Fruit fly (Drosophila melanogaster): ENCODE measurements around the gene CG16758.

Gene CG16758

DNA sequence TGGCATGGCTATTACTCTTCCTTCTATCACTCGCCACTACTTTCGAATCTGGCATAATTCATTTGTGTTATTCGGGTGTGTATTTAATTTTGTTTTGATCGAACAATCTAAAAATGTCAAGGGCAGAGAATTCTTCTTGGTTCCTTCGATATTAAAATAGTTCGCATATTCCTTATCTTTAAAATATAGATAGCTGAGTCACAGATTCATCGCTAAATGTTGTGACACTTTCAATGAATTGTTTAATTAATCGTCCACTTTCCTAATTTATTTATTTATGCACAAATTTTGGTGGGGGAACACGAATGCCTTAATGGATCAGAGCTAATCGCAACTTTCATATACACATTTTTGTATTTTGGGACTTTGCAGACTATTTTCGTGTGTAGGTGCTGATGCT is 23.5 kb upstream of the CG16758 start, which contains the start of gene CG32295:
Gene CG32295, minus strand, starts transcription at position 101 of the 400 bp plus-strand sequence.
- TF ChIP-seq noc (tag; optimal IDR thresholded peaks at IDR 0.05) = no peak

DNA sequence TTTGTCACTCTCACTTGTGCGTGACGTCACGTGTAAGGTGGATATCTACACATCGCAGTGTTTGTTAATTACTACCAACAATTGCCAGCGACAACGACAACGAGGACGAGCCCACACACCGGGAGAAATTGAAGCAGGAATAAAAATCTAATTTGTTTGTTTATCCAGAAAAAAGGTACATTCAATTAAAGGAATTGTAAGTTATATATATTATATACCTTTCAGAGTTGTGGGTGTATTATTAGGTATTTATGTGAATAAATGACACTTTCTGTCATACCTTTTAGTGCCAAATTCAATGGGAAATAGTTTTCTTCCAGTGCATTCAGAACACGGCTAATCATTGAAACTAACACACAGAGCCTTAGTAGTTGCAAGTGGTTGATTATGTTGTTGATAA is 11.8 kb upstream of the CG16758 start:
- TF ChIP-seq noc (tag; optimal IDR thresholded peaks at IDR 0.05) = no peak

dm6 chr3L:2504796-2505195 is 1.4 kb upstream of the CG16758 start:
- TF ChIP-seq noc (tag; optimal IDR thresholded peaks at IDR 0.05) = no peak

dm6 chr3L:2504031-2504615 is 717 bp upstream of the CG16758 start:
- no peak for TF ChIP-seq noc (tag; optimal IDR thresholded peaks at IDR 0.05)

DNA sequence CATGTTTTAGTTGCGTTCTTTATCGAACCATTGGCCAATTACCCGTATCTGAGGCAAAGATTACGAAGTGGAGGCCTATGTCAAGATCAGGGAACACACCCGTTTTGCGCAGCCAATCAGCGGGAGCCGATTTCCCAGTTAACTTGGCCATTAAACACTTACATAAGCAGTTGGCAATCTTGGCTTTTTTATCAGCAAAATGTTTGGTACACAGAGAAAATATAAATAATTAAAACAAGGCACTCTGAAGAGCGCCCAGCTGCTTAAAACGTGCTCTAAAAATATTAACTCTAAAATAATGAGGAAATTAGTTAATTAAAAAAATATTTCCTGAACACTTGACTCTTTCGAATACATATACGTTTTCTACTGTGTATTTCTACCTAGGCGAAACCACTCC is 1.6 kb downstream of the CG16758 start:
- peak; percentile 84 for TF ChIP-seq noc (tag; optimal IDR thresholded peaks at IDR 0.05)

- TF ChIP-seq noc (tag; optimal IDR thresholded peaks at IDR 0.05) = no peak
These were observed 4.3 kb downstream of the CG16758 start for dm6 chr3L:2499077-2499476.

DNA sequence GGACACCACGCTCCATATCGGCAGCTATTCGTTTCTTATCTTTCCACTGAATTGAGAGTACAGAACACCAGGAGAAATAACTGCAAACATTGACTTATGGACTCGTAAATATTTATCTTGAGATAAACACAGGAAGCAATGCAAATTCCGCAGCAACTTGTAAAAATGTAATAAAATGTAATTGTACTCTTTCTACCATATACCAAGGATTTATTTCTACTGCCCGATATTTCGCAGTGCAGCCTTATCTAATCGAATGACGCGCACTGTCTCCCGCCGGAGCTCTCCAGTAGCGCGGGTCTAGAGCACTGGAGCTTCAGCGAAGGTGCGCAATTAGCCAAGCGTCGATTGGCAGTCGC is 9.2 kb downstream of the CG16758 start:
- peak; percentile 98 for TF ChIP-seq noc (tag; optimal IDR thresholded peaks at IDR 0.05)

- no peak for TF ChIP-seq noc (tag; optimal IDR thresholded peaks at IDR 0.05)
These were observed 9.8 kb downstream of the CG16758 start for dm6 chr3L:2493517-2494182.

dm6 chr3L:2490752-2491151 is 12.7 kb downstream of the CG16758 start:
- TF ChIP-seq noc (tag; optimal IDR thresholded peaks at IDR 0.05) = no peak

DNA sequence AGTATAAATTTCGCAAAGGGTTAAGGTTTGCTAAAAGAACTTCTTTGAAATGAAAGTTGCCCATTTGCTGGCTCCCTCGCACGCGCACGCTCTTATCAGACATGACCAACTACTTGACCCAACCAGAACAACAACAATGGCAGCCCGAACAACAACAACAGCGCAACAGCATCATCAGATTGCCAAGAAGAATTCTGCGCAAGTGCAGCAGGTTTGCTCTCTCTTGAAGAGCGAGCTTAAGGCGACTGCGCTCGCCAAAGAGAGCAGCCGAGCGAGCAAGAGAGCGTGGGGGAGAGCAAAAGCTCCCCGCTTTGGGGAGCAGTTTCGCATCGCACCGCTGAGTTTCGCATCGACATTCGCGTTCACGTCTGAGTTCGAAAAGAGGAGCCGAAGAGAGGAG is 13.6 kb downstream of the CG16758 start:
- TF ChIP-seq noc (tag; optimal IDR thresholded peaks at IDR 0.05) = no peak

dm6 chr3L:2489438-2489837 is 14.0 kb downstream of the CG16758 start:
- no peak for TF ChIP-seq noc (tag; optimal IDR thresholded peaks at IDR 0.05)

- no peak for TF ChIP-seq noc (tag; optimal IDR thresholded peaks at IDR 0.05)
These were observed 14.8 kb downstream of the CG16758 start, which contains the start of gene CG1146 for dm6 chr3L:2488634-2489033. Gene CG1146, plus strand, starts transcription at chr3L:2488804.

DNA sequence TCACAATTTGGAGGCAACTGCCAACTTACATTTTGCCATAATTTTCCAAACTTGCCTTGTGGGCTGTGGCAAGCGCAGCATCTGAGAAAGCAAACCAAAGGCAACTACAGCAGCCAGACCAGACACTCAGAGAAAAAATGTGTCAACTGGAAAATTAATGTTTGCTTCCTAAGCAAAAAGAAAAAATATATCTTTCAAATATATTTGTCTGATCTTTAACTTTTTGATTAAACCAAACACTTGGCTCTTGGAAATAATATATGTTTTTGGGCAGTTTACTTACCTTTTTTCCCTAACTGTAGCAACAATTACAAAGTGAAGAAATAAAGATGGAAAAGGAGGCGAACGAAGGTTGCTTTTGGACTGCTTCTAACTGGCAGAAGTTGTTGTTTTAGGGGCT is 16.2 kb downstream of the CG16758 start:
- no peak for TF ChIP-seq noc (tag; optimal IDR thresholded peaks at IDR 0.05)

dm6 chr3L:2486493-2486892 is 16.9 kb downstream of the CG16758 start:
- no peak for TF ChIP-seq noc (tag; optimal IDR thresholded peaks at IDR 0.05)

- no peak for TF ChIP-seq noc (tag; optimal IDR thresholded peaks at IDR 0.05)
These were observed 17.9 kb downstream of the CG16758 start for dm6 chr3L:2485331-2486115.

DNA sequence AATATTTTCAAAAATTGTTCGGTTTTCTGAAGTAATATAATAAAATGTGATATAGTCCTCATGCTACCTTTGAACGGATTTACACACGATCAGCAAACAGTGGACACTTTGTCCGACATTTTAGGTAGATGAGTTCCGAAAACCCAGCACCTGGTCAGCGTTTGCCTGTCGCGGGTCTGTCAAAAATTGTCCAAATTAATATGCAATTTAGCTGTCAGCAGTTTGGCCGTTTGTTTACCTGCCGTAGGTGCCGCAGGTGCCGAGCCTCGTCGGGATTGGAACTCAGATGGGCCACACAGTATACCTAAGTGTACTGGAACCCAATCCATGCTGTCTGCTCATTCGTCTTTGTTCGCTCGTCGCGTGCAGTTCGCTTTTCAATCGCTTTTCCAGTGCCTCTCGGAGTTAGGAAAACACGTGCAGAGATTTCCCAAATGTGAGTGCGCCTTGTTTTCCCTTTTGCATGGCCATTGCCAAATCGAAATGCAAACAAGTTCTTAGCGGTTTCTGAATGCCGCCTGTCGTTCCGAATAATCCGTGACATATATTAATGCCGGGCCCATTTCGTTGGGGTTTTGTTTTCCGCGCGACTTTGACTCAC is 20.4 kb downstream of the CG16758 start:
- TF ChIP-seq noc (tag; optimal IDR thresholded peaks at IDR 0.05) = no peak

dm6 chr3L:2481470-2481869 is 21.9 kb downstream of the CG16758 start:
- no peak for TF ChIP-seq noc (tag; optimal IDR thresholded peaks at IDR 0.05)
